Fruit fly (Drosophila melanogaster) whole organism, wandering third instar larva: ENCODE results near the gene CG33270.

Experiments used
- CrebA ChIP-seq: fragments of 200-800 bp; sonication (Bioruptor generic); optimal IDR thresholded peaks from 2 replicates; lab custom pipeline; 2016; ENCODE audit warnings: missing biosample characterization, mild to moderate bottlenecking, missing genetic modification characterization, borderline replicate concordance
- Hr83 ChIP-seq: fragments of 200-300 bp; sonication (Bioruptor generic); optimal IDR thresholded peaks from 2 replicates; lab custom pipeline; 2016; ENCODE audit warnings: missing biosample characterization, mild to moderate bottlenecking, missing genetic modification characterization, moderate library complexity; ENCODE audit not compliant: poor library complexity, severe bottlenecking
- N ChIP-seq: fragments of >200 bp; optimal IDR thresholded peaks from 2 replicates; lab custom pipeline; 2018; ENCODE audit warnings: missing biosample characterization, missing external identifiers, missing genetic modification characterization
- brk ChIP-seq: fragments of 200-800 bp; sonication (Bioruptor generic); optimal IDR thresholded peaks from 2 replicates; lab custom pipeline; 2016; ENCODE audit warnings: missing biosample characterization, mild to moderate bottlenecking, missing genetic modification characterization
- dmrt93B ChIP-seq: fragments of 200-800 bp; sonication (Bioruptor generic); optimal IDR thresholded peaks from 2 replicates; lab custom pipeline; 2018; ENCODE audit warnings: missing biosample characterization, mild to moderate bottlenecking, missing genetic modification characterization
- dsf ChIP-seq: sonication (Bioruptor generic); optimal IDR thresholded peaks from 2 replicates; lab custom pipeline; 2016; ENCODE audit warnings: missing biosample characterization, missing genetic modification characterization, borderline replicate concordance
- fru ChIP-seq: fragments of 200-800 bp; sonication (Bioruptor generic); optimal IDR thresholded peaks from 3 replicates; lab custom pipeline; 2016; ENCODE audit warnings: missing biosample characterization, mild to moderate bottlenecking, missing genetic modification characterization
- pan ChIP-seq: fragments of >200 bp; optimal IDR thresholded peaks from 2 replicates; lab custom pipeline; 2017
- usp ChIP-seq: fragments of >200 bp; optimal IDR thresholded peaks from 2 replicates; lab custom pipeline; 2017; ENCODE audit warnings: missing biosample characterization, missing genetic modification characterization

- TF ChIP-seq fru (GFP tag; lab: Kevin White, UChicago) (no peak), pan (lab: Kevin White, UChicago) (no peak), dmrt93B (GFP tag; lab: Kevin White, UChicago) (no peak), N (no peak), CrebA (no peak), usp (no peak), brk (GFP tag; lab: Kevin White, UChicago) (no peak), Hr83 (GFP tag; lab: Kevin White, UChicago) (no peak), dsf (no peak)
Observed at dm6 chr3L:11555662-11556460, 22.6 kb downstream of the CG33270 start.
